Fruit fly (Drosophila melanogaster) whole organism, pupa: Measurements from ENCODE around the gene CG12239.

ENCODE experiments used
- CG10348 ChIP-seq: fragments of 200-800 bp; sonication (Bioruptor generic); IDR thresholded peaks from 2 replicates; pipeline ENCODE4 v1.3.6; 2022; ENCODE audit warnings: missing biosample characterization, missing genetic modification characterization
- CG12605 ChIP-seq: fragments of 200-800 bp; sonication (Bioruptor generic); IDR thresholded peaks from 2 replicates; pipeline ENCODE4 v1.3.6; 2022; ENCODE audit warnings: missing biosample characterization, missing genetic modification characterization
- CG13204 ChIP-seq: fragments of 200-800 bp; sonication (Bioruptor generic); optimal IDR thresholded peaks from 2 replicates; lab custom pipeline; 2018; ENCODE audit warnings: missing biosample characterization, mild to moderate bottlenecking, missing genetic modification characterization, moderate library complexity
- CG14655 ChIP-seq: fragments of 200-800 bp; sonication (Bioruptor generic); optimal IDR thresholded peaks from 3 replicates; lab custom pipeline; 2017; ENCODE audit warnings: mild to moderate bottlenecking, missing biosample characterization, missing genetic modification reagents, missing genetic modification characterization
- CG15710 ChIP-seq: fragments of 200-800 bp; sonication (Bioruptor generic); optimal IDR thresholded peaks from 2 replicates; lab custom pipeline; 2018; ENCODE audit warnings: missing biosample characterization, mild to moderate bottlenecking, missing genetic modification characterization, moderate library complexity
- CG17806 ChIP-seq: fragments of 200-800 bp; sonication (Bioruptor generic); optimal IDR thresholded peaks from 2 replicates; lab custom pipeline; 2018; ENCODE audit warnings: missing biosample characterization, mild to moderate bottlenecking, missing genetic modification characterization, moderate library complexity
- CG32121 ChIP-seq: fragments of 200-800 bp; sonication (Bioruptor generic); IDR thresholded peaks from 2 replicates; pipeline ENCODE4 v1.3.6; 2022; ENCODE audit warnings: missing biosample characterization, missing genetic modification characterization
- CG34367 ChIP-seq: fragments of 200-800 bp; sonication (Bioruptor generic); optimal IDR thresholded peaks from 2 replicates; lab custom pipeline; 2018; ENCODE audit warnings: missing biosample characterization, mild to moderate bottlenecking, missing genetic modification characterization
- CG4496 ChIP-seq: fragments of 200-800 bp; sonication (Bioruptor generic); IDR thresholded peaks from 3 replicates; pipeline ENCODE4 v1.3.6; 2022; ENCODE audit warnings: missing biosample characterization, missing genetic modification characterization
- CG8159 ChIP-seq: fragments of 200-800 bp; sonication (Bioruptor generic); optimal IDR thresholded peaks from 3 replicates; lab custom pipeline; 2018; ENCODE audit warnings: missing biosample characterization, mild to moderate bottlenecking, missing genetic modification characterization, moderate library complexity
- CG8301 ChIP-seq: fragments of 200-800 bp; sonication (Bioruptor generic); optimal IDR thresholded peaks from 2 replicates; lab custom pipeline; 2018; ENCODE audit warnings: missing biosample characterization, mild to moderate bottlenecking, missing genetic modification characterization
- CG9948 ChIP-seq: fragments of 200-800 bp; sonication (Bioruptor generic); optimal IDR thresholded peaks from 2 replicates; lab custom pipeline; 2018; ENCODE audit warnings: missing biosample characterization, mild to moderate bottlenecking, missing genetic modification characterization, moderate library complexity
- D1 ChIP-seq: fragments of 200-800 bp; sonication (Bioruptor generic); optimal IDR thresholded peaks from 2 replicates; lab custom pipeline; 2018; ENCODE audit warnings: missing biosample characterization, mild to moderate bottlenecking, missing genetic modification characterization, moderate library complexity
- EcR ChIP-seq: fragments of 200-800 bp; sonication (Bioruptor generic); optimal IDR thresholded peaks from 3 replicates; lab custom pipeline; 2019; ENCODE audit warnings: missing biosample characterization, missing genetic modification characterization, mild to moderate bottlenecking, moderate library complexity, missing genetic modification reagents
- Ets98B ChIP-seq: fragments of 200-800 bp; sonication (Bioruptor generic); IDR thresholded peaks from 2 replicates; pipeline ENCODE4 v1.3.6; 2022; ENCODE audit warnings: missing biosample characterization, missing genetic modification characterization
- Pif1A ChIP-seq: fragments of 200-800 bp; sonication (Bioruptor generic); optimal IDR thresholded peaks from 3 replicates; lab custom pipeline; 2016; ENCODE audit warnings: missing biosample characterization, missing genetic modification characterization
- Pif1B ChIP-seq: fragments of 200-800 bp; sonication (Bioruptor generic); optimal IDR thresholded peaks from 3 replicates; lab custom pipeline; 2016; ENCODE audit warnings: missing biosample characterization, missing genetic modification characterization
- Snoo ChIP-seq: fragments of 200-800 bp; sonication (Bioruptor generic); optimal IDR thresholded peaks from 3 replicates; lab custom pipeline; 2017; ENCODE audit warnings: missing biosample characterization, mild to moderate bottlenecking, missing genetic modification characterization, inconsistent platforms
- fd96Ca ChIP-seq: fragments of 200-800 bp; sonication (Bioruptor generic); IDR thresholded peaks from 3 replicates; pipeline ENCODE4 v1.3.6; 2022; ENCODE audit warnings: missing biosample characterization, missing genetic modification characterization
- gl ChIP-seq: fragments of 200-800 bp; sonication (Bioruptor generic); optimal IDR thresholded peaks from 2 replicates; lab custom pipeline; 2018; ENCODE audit warnings: missing biosample characterization, mild to moderate bottlenecking, missing genetic modification characterization
- rn ChIP-seq: fragments of 200-800 bp; sonication (Bioruptor generic); IDR thresholded peaks from 2 replicates; pipeline ENCODE4 v1.3.6; 2022; ENCODE audit warnings: missing biosample characterization, missing genetic modification characterization

The CG12239 gene

DNA sequence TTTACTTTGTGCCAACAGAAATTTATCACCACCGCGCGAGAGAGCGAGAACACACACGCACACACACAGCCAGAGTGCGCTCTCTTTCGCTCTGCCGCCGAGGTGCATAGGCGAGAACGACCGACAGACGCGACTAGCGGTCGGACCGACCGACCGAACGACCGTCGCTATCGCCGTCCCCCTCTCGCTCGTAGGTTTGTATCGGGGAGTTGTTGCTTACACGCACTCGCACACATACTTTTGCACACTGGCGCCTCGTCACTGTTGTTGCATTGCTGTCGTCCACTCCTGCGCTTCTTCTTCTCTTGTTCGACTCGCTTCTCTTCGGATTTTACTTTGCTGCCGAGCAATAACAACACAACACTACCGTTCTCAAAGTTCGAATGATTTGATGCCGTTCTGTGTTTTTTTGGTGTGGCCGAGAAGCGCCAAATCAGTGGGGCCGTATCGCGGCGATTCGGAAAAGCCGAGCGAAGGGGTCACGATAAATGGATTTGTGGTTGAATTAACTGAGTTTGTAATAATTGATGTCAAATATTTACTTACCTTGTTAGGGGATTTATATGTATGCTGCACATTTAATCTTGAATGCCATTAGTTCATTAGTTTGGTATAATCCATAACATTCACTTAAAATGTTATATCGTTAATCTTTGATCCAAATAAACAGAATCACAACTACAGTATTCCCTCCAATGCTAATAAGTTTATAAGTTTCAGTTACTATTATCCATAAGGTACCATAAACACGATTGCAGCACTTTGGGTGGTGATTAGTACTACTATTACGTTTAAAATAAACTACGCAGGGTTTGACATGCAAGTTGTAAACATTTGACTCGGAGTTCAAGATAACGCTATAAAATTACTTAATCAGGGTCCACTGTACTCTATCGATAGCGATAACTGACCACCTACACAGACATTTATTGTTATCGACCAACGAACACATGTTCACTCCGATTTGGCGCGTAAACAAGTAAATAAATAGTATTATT is 44.8 kb upstream of the CG12239 start, which contains the start of the genes IntS6 and Rtel1:
IntS6 (minus strand) TSS at position 391 of the 998 bp plus-strand sequence.
Rtel1 (plus strand) TSS at position 884 of the 998 bp plus-strand sequence.
- TF ChIP-seq CG8159 (tag; lab: Kevin White, UChicago): peak; percentile 89
- TF ChIP-seq CG34367 (tag; lab: Kevin White, UChicago): peak; percentile 86
- TF ChIP-seq fd96Ca (GFP tag; lab: Robert Waterston, UW): peak; percentile 89
- TF ChIP-seq CG13204: peak; percentile 40
- TF ChIP-seq Snoo (tag; lab: Kevin White, UChicago): peak; percentile 86
- peak; percentile 90 for TF ChIP-seq CG4496 (GFP tag; lab: Robert Waterston, UW)
- TF ChIP-seq EcR: peak; percentile 45
- peak; percentile 85 for TF ChIP-seq CG9948 (tag; lab: Kevin White, UChicago)
- TF ChIP-seq D1 (tag; lab: Kevin White, UChicago): no peak
- peak; percentile 76 for TF ChIP-seq rn (GFP tag; lab: Robert Waterston, UW)
- peak; percentile 86 for TF ChIP-seq CG17806 (tag; lab: Kevin White, UChicago)
- TF ChIP-seq CG10348 (GFP tag; lab: Robert Waterston, UW): peak; percentile 72
- TF ChIP-seq Pif1B (GFP tag; lab: Kevin White, UChicago): peak; percentile 85
- peak; percentile 87 for TF ChIP-seq CG8301 (tag; lab: Kevin White, UChicago)
- peak; percentile 90 for TF ChIP-seq CG15710
- TF ChIP-seq CG14655 (GFP tag; lab: Kevin White, UChicago): peak; percentile 87
- TF ChIP-seq CG12605 (GFP tag; lab: Robert Waterston, UW): peak; percentile 76
- TF ChIP-seq CG32121: peak; percentile 85
- TF ChIP-seq gl: peak; percentile 77
- TF ChIP-seq Ets98B (GFP tag; lab: Robert Waterston, UW): peak; percentile 84
- TF ChIP-seq Pif1A (GFP tag; lab: Kevin White, UChicago): peak; percentile 88
- TF ChIP-seq, all 21 proteins: peak for 20

DNA sequence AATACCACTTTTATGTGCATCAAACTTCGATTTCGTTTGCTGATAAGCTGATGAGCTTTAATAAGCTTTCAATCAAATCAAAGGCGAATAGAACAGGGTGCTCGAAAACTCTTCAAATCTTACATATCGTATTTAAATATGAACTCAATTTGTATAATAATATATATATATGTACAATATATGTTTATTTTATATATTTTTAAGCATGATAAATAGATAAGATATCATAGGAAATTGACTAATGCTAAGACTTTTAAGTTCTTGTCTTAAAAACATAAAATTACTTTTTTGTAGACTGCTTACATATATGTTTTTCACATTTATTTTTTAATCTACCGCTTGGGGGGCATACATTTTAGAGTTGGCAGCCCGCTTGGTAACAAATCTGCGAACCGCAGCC is 40.0 kb upstream of the CG12239 start, which contains the start of gene CG15772:
CG15772 (plus strand) TSS at position 301 of the 400 bp plus-strand sequence.
- TF ChIP-seq fd96Ca (GFP tag; lab: Robert Waterston, UW) (no peak), D1 (tag; lab: Kevin White, UChicago) (no peak), CG8159 (tag; lab: Kevin White, UChicago) (no peak), CG8301 (tag; lab: Kevin White, UChicago) (no peak), EcR (no peak), Pif1A (GFP tag; lab: Kevin White, UChicago) (no peak), CG12605 (GFP tag; lab: Robert Waterston, UW) (no peak), CG9948 (tag; lab: Kevin White, UChicago) (no peak), Ets98B (GFP tag; lab: Robert Waterston, UW) (no peak), CG4496 (GFP tag; lab: Robert Waterston, UW) (no peak), gl (no peak), rn (GFP tag; lab: Robert Waterston, UW) (no peak), Pif1B (GFP tag; lab: Kevin White, UChicago) (no peak), CG17806 (tag; lab: Kevin White, UChicago) (no peak), CG15710 (no peak), Snoo (tag; lab: Kevin White, UChicago) (no peak)
- TF ChIP-seq, all 21 proteins: peak for 0

DNA sequence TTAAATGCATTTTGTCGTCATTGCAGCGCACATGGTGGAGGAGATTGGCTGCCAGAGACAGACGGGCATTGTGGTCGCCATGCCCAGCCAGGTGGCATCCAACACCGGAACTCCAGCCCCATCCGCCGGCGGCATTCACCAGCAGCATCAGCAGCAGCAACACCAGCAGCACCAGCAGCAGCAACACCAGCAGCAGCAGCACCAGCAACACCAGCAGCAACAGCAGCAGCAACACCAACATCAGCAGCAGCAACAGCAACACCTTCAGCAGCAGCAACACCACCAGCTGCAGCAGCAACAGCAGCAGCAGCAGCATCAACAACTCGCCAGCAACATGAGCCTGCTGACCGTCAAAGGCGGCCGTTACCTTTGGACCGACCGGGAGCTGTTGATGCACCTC is 39.1 kb upstream of the CG12239 start:
- TF ChIP-seq CG13204 (no peak), CG8301 (tag; lab: Kevin White, UChicago) (no peak), gl (no peak), CG32121 (no peak), CG17806 (tag; lab: Kevin White, UChicago) (no peak), CG8159 (tag; lab: Kevin White, UChicago) (no peak), Pif1A (GFP tag; lab: Kevin White, UChicago) (no peak), fd96Ca (GFP tag; lab: Robert Waterston, UW) (no peak), Ets98B (GFP tag; lab: Robert Waterston, UW) (no peak), CG10348 (GFP tag; lab: Robert Waterston, UW) (no peak), rn (GFP tag; lab: Robert Waterston, UW) (no peak), CG9948 (tag; lab: Kevin White, UChicago) (no peak), CG15710 (no peak), D1 (tag; lab: Kevin White, UChicago) (no peak), CG14655 (GFP tag; lab: Kevin White, UChicago) (no peak), CG34367 (tag; lab: Kevin White, UChicago) (no peak), Snoo (tag; lab: Kevin White, UChicago) (no peak), EcR (no peak)

DNA sequence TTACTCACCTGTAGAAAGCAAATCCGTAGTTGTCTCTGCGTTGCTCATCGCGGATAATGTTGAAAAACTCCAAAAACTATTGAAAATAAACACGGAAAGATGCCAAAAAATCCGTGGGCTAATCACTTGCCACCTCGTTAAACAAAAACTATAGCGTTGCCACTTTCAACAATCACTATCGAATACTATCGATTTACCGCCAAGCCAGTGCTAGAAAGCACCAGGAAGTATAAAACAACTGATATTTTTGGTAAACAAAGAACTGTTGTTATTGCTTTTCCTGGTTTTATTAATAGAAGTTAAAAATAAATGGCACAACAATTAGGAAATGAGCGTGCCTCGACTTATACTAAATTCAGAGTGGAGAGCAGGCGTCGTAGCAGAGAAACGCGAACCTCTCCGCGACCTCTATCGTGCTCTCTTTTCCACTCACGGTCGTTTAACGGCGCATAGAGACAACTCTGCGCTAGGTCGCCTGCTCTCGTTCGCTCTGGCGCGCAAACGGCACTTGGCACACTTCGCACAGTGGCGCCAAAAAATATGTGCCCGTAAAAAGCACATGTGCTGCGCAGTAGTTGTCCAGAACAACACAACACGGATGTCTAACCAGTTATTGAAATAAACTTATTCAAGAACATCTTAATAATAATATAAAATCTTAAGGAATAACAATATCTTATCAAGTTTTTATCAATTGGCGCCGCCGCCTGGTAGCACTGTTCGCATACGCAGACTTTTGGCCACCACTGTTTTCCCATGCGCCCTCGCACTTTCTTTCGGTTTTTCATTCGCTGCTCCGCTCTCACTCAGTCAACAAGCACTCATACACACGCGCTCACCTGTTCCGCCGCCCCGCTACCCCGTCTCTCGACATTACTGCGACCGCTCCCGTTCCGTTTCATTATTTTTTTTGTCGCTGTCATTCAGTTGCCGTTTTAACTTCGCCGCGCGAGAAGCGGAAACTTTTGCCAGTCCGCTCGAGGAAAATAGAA is 36.8 kb upstream of the CG12239 start, which contains the start of the genes lin-52 and CG15771:
lin-52 (minus strand) TSS at position 122 of the 992 bp plus-strand sequence.
CG15771 (plus strand) TSS at position 738 of the 992 bp plus-strand sequence.
- TF ChIP-seq CG9948 (tag; lab: Kevin White, UChicago) (peak; percentile 94), CG32121 (peak; percentile 97), D1 (tag; lab: Kevin White, UChicago) (no peak), CG15710 (peak; percentile 95), CG8159 (tag; lab: Kevin White, UChicago) (peak; percentile 96), gl (peak; percentile 90), CG34367 (tag; lab: Kevin White, UChicago) (peak; percentile 92), CG13204 (peak; percentile 100), CG14655 (GFP tag; lab: Kevin White, UChicago) (peak; percentile 97), fd96Ca (GFP tag; lab: Robert Waterston, UW) (peak; percentile 97), CG4496 (GFP tag; lab: Robert Waterston, UW) (peak; percentile 95), rn (GFP tag; lab: Robert Waterston, UW) (peak; percentile 77), CG10348 (GFP tag; lab: Robert Waterston, UW) (peak; percentile 87), CG17806 (tag; lab: Kevin White, UChicago) (peak; percentile 91), CG8301 (tag; lab: Kevin White, UChicago) (peak; percentile 96), Pif1B (GFP tag; lab: Kevin White, UChicago) (peak; percentile 94), CG12605 (GFP tag; lab: Robert Waterston, UW) (peak; percentile 90), Ets98B (GFP tag; lab: Robert Waterston, UW) (peak; percentile 92), Snoo (tag; lab: Kevin White, UChicago) (peak; percentile 97), Pif1A (GFP tag; lab: Kevin White, UChicago) (peak; percentile 95), EcR (peak; percentile 59)
